Worm (Caenorhabditis elegans) whole organism, young adult: Measurements from ENCODE around the gene Y49F6B.13.
A peak's percentile ranks its signal among the peaks of the same experiment; 100 is the strongest.

Experiments used
- B0019.2 ChIP-seq: fragments of 200-800 bp; sonication (Bioruptor generic); conservative IDR thresholded peaks from 2 replicates; pipeline ENCODE4 v1.3.6; 2022; ENCODE audit warnings: missing genetic modification reagents, missing genetic modification characterization, missing compliant biosample characterization
- F33H1.4 ChIP-seq: fragments of 200-800 bp; sonication (Bioruptor generic); IDR thresholded peaks from 2 replicates; pipeline ENCODE4 v1.3.6; 2022; ENCODE audit warnings: missing genetic modification reagents, missing genetic modification characterization, missing compliant biosample characterization
- Y56A3A.18 ChIP-seq: fragments of 200-800 bp; sonication (Bioruptor generic); IDR thresholded peaks from 2 replicates; pipeline ENCODE4 v1.3.6; 2022; ENCODE audit warnings: missing genetic modification reagents, missing genetic modification characterization, missing compliant biosample characterization
- Y95B8A.8 ChIP-seq: fragments of 200-800 bp; sonication (Bioruptor generic); IDR thresholded peaks from 2 replicates; pipeline ENCODE4 v1.3.6; 2022; ENCODE audit warnings: missing genetic modification reagents, missing genetic modification characterization, missing compliant biosample characterization
- akir-1 ChIP-seq: fragments of 200-800 bp; sonication (Bioruptor generic); optimal IDR thresholded peaks from 2 replicates; lab custom pipeline; 2018; ENCODE audit warnings: mild to moderate bottlenecking, missing genetic modification characterization, moderate library complexity, missing compliant biosample characterization
- aptf-3 ChIP-seq: fragments of 200-800 bp; sonication (Bioruptor generic); IDR thresholded peaks from 2 replicates; pipeline ENCODE4 v1.3.6; 2022; ENCODE audit warnings: missing genetic modification characterization, missing compliant biosample characterization
- cebp-1 ChIP-seq, 2 experiments: fragments of 200-800 bp in 1 of 2; sonication (Bioruptor generic) in 1 of 2; sonication (generic microtip) in 1 of 2; IDR thresholded peaks in 1 of 2; optimal IDR thresholded peaks in 1 of 2; 2 replicates each; pipeline versions ENCODE4 v1.3.6 to Lab custom; 2017 to 2022; ENCODE audit warnings: missing compliant biosample characterization in 2 of 2, missing genetic modification characterization in 2 of 2, mild to moderate bottlenecking in 1 of 2, missing genetic modification reagents in 1 of 2, moderate library complexity in 1 of 2
- ceh-27 ChIP-seq: fragments of 200-800 bp; sonication (Bioruptor generic); optimal IDR thresholded peaks from 2 replicates; lab custom pipeline; 2018; ENCODE audit warnings: mild to moderate bottlenecking, missing genetic modification characterization, moderate library complexity, missing compliant biosample characterization
- chd-7 ChIP-seq: sonication (generic microtip); optimal IDR thresholded peaks from 2 replicates; lab custom pipeline; 2016; ENCODE audit warnings: mild to moderate bottlenecking, missing genetic modification characterization, moderate library complexity, missing compliant biosample characterization
- dpl-1 ChIP-seq: fragments of 150-350 bp; optimal IDR thresholded peaks from 2 replicates; lab custom pipeline; 2014; ENCODE audit warnings: missing biosample characterization, missing genetic modification reagents, missing genetic modification characterization
- egrh-3 ChIP-seq: fragments of 200-800 bp; sonication (Bioruptor generic); IDR thresholded peaks from 2 replicates; pipeline ENCODE4 v1.3.6; 2022; ENCODE audit warnings: missing genetic modification reagents, missing genetic modification characterization, missing compliant biosample characterization
- gei-17 ChIP-seq: fragments of 200-800 bp; sonication (Bioruptor generic); optimal IDR thresholded peaks from 2 replicates; lab custom pipeline; 2018; ENCODE audit warnings: mild to moderate bottlenecking, missing genetic modification characterization, missing compliant biosample characterization
- him-1 ChIP-seq: sonication (generic microtip); optimal IDR thresholded peaks from 2 replicates; lab custom pipeline; 2016; ENCODE audit warnings: missing genotype, missing genetic modification reagents, missing genetic modification characterization, missing compliant biosample characterization
- hmg-1.2 ChIP-seq: fragments of 200-800 bp; sonication (Bioruptor generic); IDR thresholded peaks from 2 replicates; pipeline ENCODE4 v1.3.6; 2022; ENCODE audit warnings: missing genetic modification reagents, missing genetic modification characterization, missing compliant biosample characterization
- let-607 ChIP-seq, 2 experiments: fragments of 200-800 bp in 1 of 2; sonication (Bioruptor generic) in 1 of 2; sonication (generic microtip) in 1 of 2; optimal IDR thresholded peaks; 2 replicates each; lab custom pipeline; 2016 to 2018; ENCODE audit warnings: mild to moderate bottlenecking in 2 of 2, missing compliant biosample characterization in 2 of 2, missing genetic modification characterization in 2 of 2, moderate library complexity in 2 of 2, missing genotype in 1 of 2
- lin-26 ChIP-seq: fragments of 200-800 bp; sonication (Bioruptor generic); IDR thresholded peaks from 2 replicates; pipeline ENCODE4 v1.3.6; 2022; ENCODE audit warnings: missing genetic modification reagents, missing genetic modification characterization, missing compliant biosample characterization
- lin-35 ChIP-seq, 3 experiments: fragments of 150-350 bp in 2 of 3; sonication (generic microtip) in 1 of 3; optimal IDR thresholded peaks; 2 replicates each; lab custom pipeline; 2014 to 2018; ENCODE audit warnings: missing biosample characterization in 3 of 3, missing genetic modification characterization in 3 of 3, missing genetic modification reagents in 3 of 3
- lsl-1 ChIP-seq: fragments of 200-800 bp; sonication (Bioruptor generic); optimal IDR thresholded peaks from 2 replicates; lab custom pipeline; 2018; ENCODE audit warnings: mild to moderate bottlenecking, missing genetic modification characterization, moderate library complexity, missing compliant biosample characterization
- madf-10 ChIP-seq: sonication (generic microtip); optimal IDR thresholded peaks from 2 replicates; lab custom pipeline; 2016; ENCODE audit warnings: mild to moderate bottlenecking, missing genetic modification characterization, missing compliant biosample characterization
- madf-6 ChIP-seq: fragments of 200-800 bp; sonication (Bioruptor generic); IDR thresholded peaks from 2 replicates; pipeline ENCODE4 v1.3.6; 2022; ENCODE audit warnings: missing genetic modification reagents, missing genetic modification characterization, missing compliant biosample characterization
- mxl-1 ChIP-seq: sonication (generic microtip); optimal IDR thresholded peaks from 2 replicates; lab custom pipeline; 2016; ENCODE audit warnings: missing genetic modification characterization, missing compliant biosample characterization
- nfya-2 ChIP-seq: fragments of 200-800 bp; sonication (Bioruptor generic); IDR thresholded peaks from 2 replicates; pipeline ENCODE4 v1.3.6; 2022; ENCODE audit warnings: missing genetic modification reagents, missing genetic modification characterization, missing compliant biosample characterization
- nhr-179 ChIP-seq: sonication (generic microtip); optimal IDR thresholded peaks from 2 replicates; lab custom pipeline; 2016; ENCODE audit warnings: mild to moderate bottlenecking, missing genetic modification characterization, missing compliant biosample characterization
- nhr-27 ChIP-seq: fragments of 200-800 bp; sonication (Bioruptor generic); optimal IDR thresholded peaks from 2 replicates; lab custom pipeline; 2018; ENCODE audit warnings: mild to moderate bottlenecking, missing genetic modification characterization, moderate library complexity, missing compliant biosample characterization
- rec-8 ChIP-seq, 2 experiments: sonication (generic microtip); optimal IDR thresholded peaks; 2 replicates each; lab custom pipeline; 2016; ENCODE audit warnings: mild to moderate bottlenecking in 2 of 2, missing genetic modification characterization in 2 of 2, missing genetic modification reagents in 2 of 2, missing genotype in 2 of 2, missing biosample characterization in 1 of 2, missing compliant biosample characterization in 1 of 2, moderate library complexity in 1 of 2
- sea-2 ChIP-seq: fragments of 200-800 bp; sonication (Bioruptor generic); IDR thresholded peaks from 2 replicates; pipeline ENCODE4 v1.3.6; 2022; ENCODE audit warnings: missing genetic modification characterization, missing compliant biosample characterization
- tbx-9 ChIP-seq: sonication (generic microtip); optimal IDR thresholded peaks from 2 replicates; lab custom pipeline; 2016; ENCODE audit warnings: borderline replicate concordance, missing genetic modification characterization, inconsistent platforms, missing compliant biosample characterization
- tlf-1 ChIP-seq: fragments of 200-800 bp; sonication (Bioruptor generic); optimal IDR thresholded peaks from 2 replicates; lab custom pipeline; 2018; ENCODE audit warnings: mild to moderate bottlenecking, missing genetic modification characterization, missing compliant biosample characterization
- unc-130 ChIP-seq: sonication (generic microtip); optimal IDR thresholded peaks from 2 replicates; lab custom pipeline; 2016; ENCODE audit warnings: missing genetic modification reagents, missing genetic modification characterization, missing compliant biosample characterization
- ztf-26 ChIP-seq: sonication (generic microtip); optimal IDR thresholded peaks from 2 replicates; lab custom pipeline; 2017; ENCODE audit warnings: missing genetic modification characterization, missing compliant biosample characterization

Y49F6B.13 gene

ce11 chrII:3447906-3448305 lies 23.6 kb downstream of the Y49F6B.13 start, which contains the start of gene C16C8.21:
TSS of gene C16C8.21 (plus strand) at chrII:3448206.
- no peak for TF ChIP-seq chd-7 (tag; lab: Kevin White, UChicago)
- no peak for TF ChIP-seq cebp-1 (GFP tag; IDR thresholded peaks at IDR 0.05; lab: Robert Waterston, UW)
- TF ChIP-seq cebp-1 (tag; optimal IDR thresholded peaks at IDR 0.05; lab: Kevin White, UChicago): no peak
- no peak for TF ChIP-seq ztf-26
- no peak for TF ChIP-seq tlf-1 (GFP tag; lab: Kevin White, UChicago)
- no peak for TF ChIP-seq hmg-1.2 (GFP tag; lab: Robert Waterston, UW)
- TF ChIP-seq dpl-1 (GFP tag; lab: Kevin White, UChicago): no peak
- no peak for TF ChIP-seq let-607 (tag; optimal IDR thresholded peaks at IDR 0.05; lab: Kevin White, UChicago)
- TF ChIP-seq B0019.2 (GFP tag; lab: Robert Waterston, UW): no peak
- TF ChIP-seq lin-26 (GFP tag; lab: Robert Waterston, UW): no peak
- no peak for TF ChIP-seq mxl-1 (tag; lab: Kevin White, UChicago)
- no peak for TF ChIP-seq nhr-27 (tag; lab: Kevin White, UChicago)
- TF ChIP-seq egrh-3 (GFP tag; lab: Robert Waterston, UW): no peak
- no peak for TF ChIP-seq madf-6 (GFP tag; lab: Robert Waterston, UW)
- TF ChIP-seq Y56A3A.18: no peak
- TF ChIP-seq akir-1 (GFP tag; lab: Kevin White, UChicago): no peak
- no peak for TF ChIP-seq unc-130 (GFP tag; lab: Kevin White, UChicago)
- no peak for TF ChIP-seq F33H1.4 (GFP tag; lab: Robert Waterston, UW)
- TF ChIP-seq, all 124 proteins: peak for 0

ce11 chrII:3446647-3447046 lies 24.9 kb downstream of the Y49F6B.13 start, which contains the start of the genes C16C8.20 and gldi-6:
TSS of gene C16C8.20 (plus strand) at chrII:3446947.
TSS of gene gldi-6 (plus strand) at chrII:3446947.
- TF ChIP-seq him-1 (tag; lab: Kevin White, UChicago) (no peak), sea-2 (no peak), madf-6 (GFP tag; lab: Robert Waterston, UW) (no peak), aptf-3 (GFP tag; lab: Robert Waterston, UW) (no peak), ceh-27 (GFP tag; lab: Kevin White, UChicago) (no peak)

ce11 chrII:3445285-3445806 lies 26.2 kb downstream of the Y49F6B.13 start, which contains the start of the genes C16C8.5 and C16C8.16:
TSS of gene C16C8.5 (minus strand) at chrII:3445385.
TSS of gene C16C8.16 (plus strand) at chrII:3445756.
- TF ChIP-seq nhr-179 (tag; lab: Kevin White, UChicago) (no peak), Y95B8A.8 (GFP tag; lab: Robert Waterston, UW) (no peak), tbx-9 (tag; lab: Kevin White, UChicago) (no peak), lsl-1 (GFP tag; lab: Kevin White, UChicago) (peak; percentile 71), rec-8 (tag; optimal IDR thresholded peaks at IDR 0.05; lab: Kevin White, UChicago) (no peak), madf-10 (tag; lab: Kevin White, UChicago) (no peak), madf-6 (GFP tag; lab: Robert Waterston, UW) (peak; percentile 21; the same call in 1 of the 2 replicates), lin-35 (GFP tag; optimal IDR thresholded peaks at IDR 0.05; lab: Kevin White, UChicago) (no peak), nfya-2 (GFP tag; lab: Robert Waterston, UW) (no peak)

- TF ChIP-seq gei-17: no peak
- TF ChIP-seq lsl-1 (GFP tag; lab: Kevin White, UChicago): peak; percentile 58
Observed at ce11 chrII:3444280-3444679, 27.2 kb downstream of the Y49F6B.13 start, which contains the start of gene C16C8.4. TSS of gene C16C8.4 (minus strand) at chrII:3444380.
